Worm (Caenorhabditis elegans) whole organism, L4 larva: Measurements from ENCODE around the gene Y57A10A.24.

Experiments used
- arid-1 ChIP-seq: fragments of 200-800 bp; sonication (Bioruptor generic); conservative IDR thresholded peaks from 2 replicates; pipeline ENCODE4 v1.3.6; 2022; ENCODE audit warnings: missing genetic modification reagents, missing genetic modification characterization, missing compliant biosample characterization
- fos-1 ChIP-seq: fragments of 150-350 bp; optimal IDR thresholded peaks from 2 replicates; lab custom pipeline; 2014; ENCODE audit warnings: missing biosample characterization, missing genetic modification characterization
- unc-62 ChIP-seq, 3 experiments: fragments of 150-350 bp in 1 of 3; sonication (generic microtip); optimal IDR thresholded peaks in 2 of 3; peaks in 1 of 3; 1 replicate in 1 of 3; 2 replicates in 2 of 3; lab custom pipeline; 2014 to 2017; ENCODE audit warnings: missing biosample characterization in 3 of 3, missing genetic modification characterization in 3 of 3, missing genetic modification reagents in 3 of 3, missing genotype in 1 of 3

DNA sequence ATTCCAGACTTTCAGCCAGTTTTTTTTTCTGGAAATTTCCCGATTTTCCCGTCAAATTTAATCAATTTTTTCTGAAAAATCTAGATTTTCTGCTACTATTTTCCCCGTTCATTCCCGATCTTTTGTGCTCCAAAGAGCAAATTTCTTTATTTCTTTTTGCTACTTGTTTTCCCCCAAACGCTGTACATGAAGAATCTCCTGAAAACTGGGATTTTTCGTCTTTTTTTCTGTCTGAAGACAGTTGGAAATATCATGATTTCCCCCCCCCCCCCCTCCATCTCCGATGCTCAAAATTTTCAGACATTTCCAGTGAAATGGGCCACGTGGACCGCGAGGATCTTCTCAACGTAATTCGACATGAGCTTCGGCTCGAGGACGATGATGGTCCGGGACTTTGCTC lies 14.7 kb upstream of the Y57A10A.24 start, which contains the start of gene sinh-1:
- no peak for TF ChIP-seq fos-1 (tag; lab: Kevin White, UChicago)
- TF ChIP-seq arid-1: no peak
- TF ChIP-seq unc-62 (GFP tag; optimal IDR thresholded peaks at IDR 0.05 in 1 of 2; lab: Kevin White, UChicago): no peak
- TF ChIP-seq unc-62 (tag; optimal IDR thresholded peaks at IDR 0.05; lab: Kevin White, UChicago): no peak
